Worm (Caenorhabditis elegans): ENCODE measurements around the gene K09B11.4.
"Not testable (repeated sequence)": the region's sequence is repeated elsewhere in the genome, so short reads cannot be mapped to it uniquely, and the experiment has no call there.

The K09B11.4 gene

ce11 chrIV:13422200-13422599 is 7.1 kb upstream of the K09B11.4 start, which contains the start of gene nol-9:
TSS of gene nol-9 (plus strand) at chrIV:13422500.
- TF ChIP-seq F13H6.1 (tag; optimal IDR thresholded peaks at IDR 0.05) (no peak), skn-1 (tag; optimal IDR thresholded peaks at IDR 0.05) (no peak), snpc-4 (tag; optimal IDR thresholded peaks at IDR 0.05) (no peak), alr-1 (tag; optimal IDR thresholded peaks at IDR 0.05) (no peak)

ce11 chrIV:13430137-13430536 is 797 bp downstream of the K09B11.4 start:
- TF ChIP-seq unc-55 (GFP tag; optimal IDR thresholded peaks at IDR 0.05) (peak; percentile 28), snpc-4 (tag; optimal IDR thresholded peaks at IDR 0.05) (peak; percentile 84), lin-13 (GFP tag; optimal IDR thresholded peaks at IDR 0.05) (peak; percentile 39)

- not testable (repeated sequence) for TF ChIP-seq alr-1 (tag; optimal IDR thresholded peaks at IDR 0.05); sma-3 (GFP tag; optimal IDR thresholded peaks at IDR 0.05); mdl-1 (tag; optimal IDR thresholded peaks at IDR 0.05)
Measured at ce11 chrIV:13433904-13434303, 4.6 kb downstream of the K09B11.4 start, which contains the start of gene K09B11.5. TSS of gene K09B11.5 (minus strand) at chrIV:13434004.

ce11 chrIV:13445275-13445674 is 15.9 kb downstream of the K09B11.4 start, which contains the start of gene mam-3:
TSS of gene mam-3 (minus strand) at chrIV:13445375.
- TF ChIP-seq elt-1 (tag; optimal IDR thresholded peaks at IDR 0.05) (no peak), elt-3 (tag; optimal IDR thresholded peaks at IDR 0.05) (no peak), nhr-12 (tag; optimal IDR thresholded peaks at IDR 0.05) (no peak)

- TF ChIP-seq ama-1 (optimal IDR thresholded peaks at IDR 0.05): no peak
- TF ChIP-seq sem-4 (tag; optimal IDR thresholded peaks at IDR 0.05): no peak
- TF ChIP-seq lsy-2 (tag; optimal IDR thresholded peaks at IDR 0.05): no peak
- no peak for TF ChIP-seq lin-13 (GFP tag; optimal IDR thresholded peaks at IDR 0.05)
- no peak for TF ChIP-seq ZK546.5 (tag; optimal IDR thresholded peaks at IDR 0.05)
- TF ChIP-seq ceh-16 (tag; optimal IDR thresholded peaks at IDR 0.05): no peak
- no peak for TF ChIP-seq gmeb-1 (tag; optimal IDR thresholded peaks at IDR 0.05)
- TF ChIP-seq nhr-12 (tag; optimal IDR thresholded peaks at IDR 0.05): no peak
- no peak for TF ChIP-seq nhr-25 (tag; optimal IDR thresholded peaks at IDR 0.05)
- TF ChIP-seq elt-3 (tag; optimal IDR thresholded peaks at IDR 0.05): no peak
- TF ChIP-seq unc-55 (GFP tag; optimal IDR thresholded peaks at IDR 0.05): no peak
- TF ChIP-seq ztf-1 (GFP tag; conservative IDR thresholded peaks at IDR 0.05): no peak
- no peak for TF ChIP-seq mdl-1 (tag; optimal IDR thresholded peaks at IDR 0.05)
Measured at ce11 chrIV:13450740-13451139, 21.4 kb downstream of the K09B11.4 start.

ce11 chrIV:13453509-13453908 is 24.2 kb downstream of the K09B11.4 start:
- TF ChIP-seq nhr-129 (tag; optimal IDR thresholded peaks at IDR 0.05): peak; percentile 40
- peak; percentile 22 for TF ChIP-seq unc-55 (GFP tag; optimal IDR thresholded peaks at IDR 0.05)
- no peak for TF ChIP-seq nhr-21 (tag; optimal IDR thresholded peaks at IDR 0.05)
- TF ChIP-seq C34F6.9 (tag; optimal IDR thresholded peaks at IDR 0.05): peak; percentile 4
- TF ChIP-seq snpc-4 (tag; optimal IDR thresholded peaks at IDR 0.05): no peak
- TF ChIP-seq lsy-2 (tag; optimal IDR thresholded peaks at IDR 0.05): peak in 1 of 2 experiments; percentile 49

- TF ChIP-seq ztf-4 (tag; optimal IDR thresholded peaks at IDR 0.05) (no peak), sma-9 (GFP tag; optimal IDR thresholded peaks at IDR 0.05) (no peak), sma-9 (tag; optimal IDR thresholded peaks at IDR 0.05) (no peak)
Measured at ce11 chrIV:13454698-13455097, 25.4 kb downstream of the K09B11.4 start, which contains the start of gene uso-1. TSS of gene uso-1 (minus strand) at chrIV:13454798.

ce11 chrIV:13455200-13455599 is 25.9 kb downstream of the K09B11.4 start, which contains the start of gene Y38H8A.7:
TSS of gene Y38H8A.7 (plus strand) at chrIV:13455500.
- not testable (repeated sequence) for TF ChIP-seq aly-2, nhr-10, nhr-6 (tag; optimal IDR thresholded peaks at IDR 0.05)
